Worm (Caenorhabditis elegans): ENCODE results near the gene F53F4.15.

F53F4.15 gene

DNA sequence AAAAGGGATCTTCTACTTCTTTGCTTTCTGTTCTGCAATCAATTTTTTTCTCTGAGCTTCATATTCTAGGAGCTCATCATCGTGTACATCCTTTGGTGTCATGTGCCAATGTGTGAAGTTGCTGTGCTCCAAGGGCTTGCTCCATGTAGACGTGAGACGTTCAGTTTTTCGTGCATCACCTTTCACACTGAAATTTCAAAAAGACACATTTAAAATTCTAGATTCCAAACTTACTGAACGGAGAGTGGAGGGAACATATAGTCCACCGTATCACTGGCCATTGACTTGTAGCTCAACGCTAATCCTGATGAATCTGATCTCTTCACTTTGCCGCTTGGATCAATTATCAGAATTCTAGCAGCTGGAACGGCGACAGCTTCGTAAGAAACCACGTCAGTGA lies 30.0 kb downstream of the F53F4.15 start:
- TF ChIP-seq C06A6.2 (GFP tag; conservative IDR thresholded peaks at IDR 0.05) (0 out of 2 replicates have a peak, but pooled peaks have one; percentile 32), repo-1 (tag; optimal IDR thresholded peaks at IDR 0.05) (peak; percentile 23), ets-4 (GFP tag; optimal IDR thresholded peaks at IDR 0.05) (no peak)

DNA sequence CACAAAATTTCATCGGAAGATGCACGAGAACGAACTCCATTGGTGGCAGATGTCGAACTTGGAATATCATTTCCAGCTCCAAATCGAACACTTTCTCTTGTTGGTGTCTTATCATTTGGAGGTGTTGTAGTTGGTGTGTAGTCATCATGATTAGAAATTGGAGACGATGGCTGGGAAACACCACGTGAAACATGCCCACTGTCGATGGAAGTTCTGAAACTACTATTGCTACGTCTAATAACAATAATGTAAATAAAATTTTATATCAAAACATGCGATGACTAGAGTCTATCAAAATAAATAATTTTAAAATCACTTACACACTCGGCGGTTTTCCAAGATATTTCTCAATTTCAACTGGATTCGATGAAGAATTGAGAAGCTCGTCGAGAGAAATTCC lies 31.5 kb downstream of the F53F4.15 start:
- TF ChIP-seq him-1 (tag; optimal IDR thresholded peaks at IDR 0.05) (no peak), attf-5 (GFP tag; optimal IDR thresholded peaks at IDR 0.05) (no peak), F37B4.10 (GFP tag; IDR thresholded peaks at IDR 0.05) (0 out of 2 replicates have a peak, but pooled peaks have one; percentile 77), attf-6 (GFP tag; IDR thresholded peaks at IDR 0.05) (0 out of 2 replicates have a peak, but pooled peaks have one; percentile 17), rpc-1 (optimal IDR thresholded peaks at IDR 0.05) (no peak), rpc-1 (tag; optimal IDR thresholded peaks at IDR 0.05) (no peak), snpc-1.3 (tag; optimal IDR thresholded peaks at IDR 0.05; ENCODE audit: insufficient read depth) (no peak), K12H6.12 (tag; optimal IDR thresholded peaks at IDR 0.05) (no peak), hlh-12 (tag; optimal IDR thresholded peaks at IDR 0.05) (no peak), nhr-90 (tag; optimal IDR thresholded peaks at IDR 0.05) (no peak), akir-1 (GFP tag; optimal IDR thresholded peaks at IDR 0.05) (no peak), ceh-100 (GFP tag; IDR thresholded peaks at IDR 0.05) (no peak), atf-7 (tag; optimal IDR thresholded peaks at IDR 0.05) (no peak), B0035.1 (tag; optimal IDR thresholded peaks at IDR 0.05) (no peak), aptf-2 (GFP tag; conservative IDR thresholded peaks at IDR 0.05) (no peak), rcor-1 (GFP tag; IDR thresholded peaks at IDR 0.05) (no peak)

DNA sequence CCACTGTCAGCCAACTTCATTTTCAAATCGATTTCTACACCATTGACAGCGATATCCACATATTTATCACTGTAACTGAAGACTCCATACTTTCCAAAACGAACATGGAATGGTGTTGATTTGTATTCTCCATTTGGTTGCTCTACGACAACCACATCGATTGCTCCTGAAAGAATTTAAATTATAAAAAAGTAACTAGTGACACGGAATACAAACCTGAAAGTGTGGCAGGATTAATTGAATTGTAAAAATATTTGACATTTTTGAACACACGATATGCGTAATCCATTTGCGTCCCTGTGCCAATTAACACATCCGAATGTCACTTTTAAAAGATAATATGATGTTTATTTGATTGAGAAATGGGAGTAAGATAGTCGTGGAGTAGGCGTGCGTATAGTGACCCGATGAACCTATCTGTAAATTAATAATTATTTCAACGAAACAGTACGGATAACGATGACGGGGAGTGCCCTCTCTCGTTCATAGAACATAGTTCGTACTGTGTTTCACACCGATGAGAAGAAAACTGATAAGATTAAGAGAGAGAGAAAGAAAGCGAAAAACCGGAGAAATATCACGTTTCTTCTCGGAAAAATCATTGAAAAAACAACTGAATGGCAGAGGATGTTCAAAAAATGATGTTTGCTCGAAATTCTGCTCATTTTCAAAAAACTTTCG lies 33.1 kb downstream of the F53F4.15 start, which contains the start of gene lpin-1:
Gene lpin-1 (minus strand): TSS at position 417 of the 681 bp plus-strand sequence.
- TF ChIP-seq ceh-79 (tag; optimal IDR thresholded peaks at IDR 0.05) (peak; percentile 29), nfyb-1 (GFP tag; IDR thresholded peaks at IDR 0.05) (0 out of 2 replicates have a peak, but pooled peaks have one; percentile 7), ceh-100 (GFP tag; IDR thresholded peaks at IDR 0.05) (no peak), ztf-28 (GFP tag; IDR thresholded peaks at IDR 0.05) (no peak), F55B11.4 (tag; optimal IDR thresholded peaks at IDR 0.05; ENCODE audit: borderline replicate concordance, insufficient read depth) (no peak), ama-1 (optimal IDR thresholded peaks at IDR 0.05) (no peak), ama-1 (GFP tag; optimal IDR thresholded peaks at IDR 0.05) (peak in 1 of 2 experiments; percentile 19), F23B12.7 (tag; optimal IDR thresholded peaks at IDR 0.05; ENCODE audit: insufficient read depth) (no peak), xnd-1 (tag; optimal IDR thresholded peaks at IDR 0.05) (no peak), C17E4.6 (GFP tag; IDR thresholded peaks at IDR 0.05) (0 out of 2 replicates have a peak, but pooled peaks have one; percentile 12), dpl-1 (GFP tag; optimal IDR thresholded peaks at IDR 0.05) (no peak), Y53G8AR.9 (GFP tag; conservative IDR thresholded peaks at IDR 0.05) (0 out of 2 replicates have a peak, but pooled peaks have one; percentile 12), ZK185.1 (tag; optimal IDR thresholded peaks at IDR 0.05; ENCODE audit: poor library complexity, severe bottlenecking) (no peak), hlh-12 (tag; optimal IDR thresholded peaks at IDR 0.05) (no peak), lin-35 (GFP tag; optimal IDR thresholded peaks at IDR 0.05) (peak in 1 of 3 experiments; percentile 46), K11D2.4 (GFP tag; IDR thresholded peaks at IDR 0.05) (no peak), madf-8 (GFP tag; conservative IDR thresholded peaks at IDR 0.05) (no peak), hrde-1 (tag; optimal IDR thresholded peaks at IDR 0.05; ENCODE audit: borderline replicate concordance) (no peak), athp-1 (tag; optimal IDR thresholded peaks at IDR 0.05) (no peak), F57C9.4 (tag; optimal IDR thresholded peaks at IDR 0.05) (no peak), nhr-80 (tag; optimal IDR thresholded peaks at IDR 0.05) (peak; percentile 70)
